Worm (Caenorhabditis elegans) whole organism, L1 larva: Measurements from ENCODE around the gene pgp-12.

ENCODE experiments used
- aha-1 ChIP-seq: fragments of 150-350 bp; optimal IDR thresholded peaks from 2 replicates; lab custom pipeline; 2014; ENCODE audit warnings: missing biosample characterization, missing genetic modification characterization
- egl-13 ChIP-seq: sonication (generic microtip); optimal IDR thresholded peaks from 2 replicates; lab custom pipeline; 2016; ENCODE audit warnings: missing genotype, missing genetic modification reagents, missing genetic modification characterization, missing compliant biosample characterization
- ztf-4 ChIP-seq: fragments of 150-350 bp; optimal IDR thresholded peaks from 2 replicates; lab custom pipeline; 2014; ENCODE audit warnings: missing biosample characterization, missing genetic modification characterization

ce11 chrX:12690346-12690745 lies 41.3 kb upstream of the pgp-12 start:
- TF ChIP-seq ztf-4 (tag; lab: Kevin White, UChicago) (no peak), aha-1 (tag; lab: Kevin White, UChicago) (no peak), egl-13 (peak; percentile 36)
